Fruit fly (Drosophila melanogaster): ENCODE results near the gene CG31612.

- TF ChIP-seq Dfd (GFP tag; optimal IDR thresholded peaks at IDR 0.05) (no peak), OdsH (GFP tag; optimal IDR thresholded peaks at IDR 0.05) (no peak), Hr83 (GFP tag; optimal IDR thresholded peaks at IDR 0.05; ENCODE audit: poor library complexity, severe bottlenecking) (no peak)
These were observed 11.3 kb downstream of the CG31612 start, which contains the start of gene CG11630 for dm6 chr2L:21783965-21784364.
